Worm (Caenorhabditis elegans) whole organism, L1 larva: ENCODE data around the gene F54E2.1.
A peak's percentile ranks its signal among the peaks of the same experiment; 100 is the strongest.

Source experiments
- C04F5.9 ChIP-seq: sonication (generic microtip); optimal IDR thresholded peaks from 2 replicates; lab custom pipeline; 2016; ENCODE audit warnings: missing genetic modification characterization, missing compliant biosample characterization
- C34B4.2 ChIP-seq: sonication (generic microtip); optimal IDR thresholded peaks from 2 replicates; lab custom pipeline; 2017; ENCODE audit warnings: mild to moderate bottlenecking, missing genetic modification characterization, missing compliant biosample characterization
- ceh-8 ChIP-seq: fragments of 200-800 bp; sonication (Bioruptor generic); optimal IDR thresholded peaks from 2 replicates; lab custom pipeline; 2018; ENCODE audit warnings: mild to moderate bottlenecking, missing genetic modification characterization, moderate library complexity, missing compliant biosample characterization
- ceh-88 ChIP-seq: fragments of 200-800 bp; sonication (Bioruptor generic); IDR thresholded peaks from 2 replicates; pipeline ENCODE4 v1.3.6; 2022; ENCODE audit warnings: missing genetic modification characterization, missing compliant biosample characterization
- ces-1 ChIP-seq: fragments of 150-350 bp; optimal IDR thresholded peaks from 2 replicates; lab custom pipeline; 2014; ENCODE audit warnings: missing biosample characterization, missing genetic modification reagents, missing genetic modification characterization
- dpl-1 ChIP-seq, 3 experiments: fragments of 150-350 bp in 2 of 3; sonication (generic microtip) in 1 of 3; optimal IDR thresholded peaks; 2 replicates each; lab custom pipeline; 2014 to 2017; ENCODE audit warnings: missing biosample characterization in 3 of 3, missing genetic modification characterization in 3 of 3, missing genetic modification reagents in 3 of 3
- dsc-1 ChIP-seq: sonication (generic microtip); optimal IDR thresholded peaks from 2 replicates; lab custom pipeline; 2016; ENCODE audit warnings: mild to moderate bottlenecking, missing genetic modification characterization, missing compliant biosample characterization
- efl-1 ChIP-seq, 4 experiments: fragments of 150-350 bp; optimal IDR thresholded peaks in 3 of 4; peaks in 1 of 4; 1 replicate in 1 of 4; 2 replicates in 3 of 4; lab custom pipeline; 2014; ENCODE audit warnings: missing biosample characterization in 2 of 4, missing genetic modification characterization in 2 of 4, missing genetic modification reagents in 2 of 4
- efl-3 ChIP-seq: fragments of 200-800 bp; sonication (Bioruptor generic); optimal IDR thresholded peaks from 2 replicates; lab custom pipeline; 2018; ENCODE audit warnings: mild to moderate bottlenecking, missing genetic modification characterization, missing compliant biosample characterization
- egl-27 ChIP-seq, 2 experiments: fragments of 150-350 bp in 1 of 2; sonication (generic microtip); optimal IDR thresholded peaks; 3 replicates each; lab custom pipeline; 2017 to 2018; ENCODE audit warnings: missing biosample characterization in 2 of 2, missing genetic modification characterization in 2 of 2, missing genetic modification reagents in 2 of 2
- elt-3 ChIP-seq, 6 experiments: fragments of 150-350 bp in 1 of 6; sonication (generic microtip); optimal IDR thresholded peaks; 2 replicates each; lab custom pipeline; 2017 to 2018; ENCODE audit warnings: missing biosample characterization in 6 of 6, missing genetic modification characterization in 6 of 6, inconsistent platforms in 1 of 6
- ets-5 ChIP-seq: fragments of 200-800 bp; sonication (Bioruptor generic); IDR thresholded peaks from 2 replicates; pipeline ENCODE4 v1.3.6; 2022; ENCODE audit warnings: missing genetic modification characterization, missing compliant biosample characterization
- fkh-10 ChIP-seq: sonication (generic microtip); optimal IDR thresholded peaks from 2 replicates; lab custom pipeline; 2017; ENCODE audit warnings: missing biosample characterization, missing genetic modification reagents, missing genetic modification characterization
- fkh-8 ChIP-seq: sonication (generic microtip); optimal IDR thresholded peaks from 2 replicates; lab custom pipeline; 2016; ENCODE audit warnings: mild to moderate bottlenecking, missing genetic modification characterization, missing compliant biosample characterization
- fos-1 ChIP-seq: fragments of 150-350 bp; optimal IDR thresholded peaks from 2 replicates; lab custom pipeline; 2014; ENCODE audit warnings: missing biosample characterization, missing genetic modification characterization
- jun-1 ChIP-seq: fragments of 150-350 bp; optimal IDR thresholded peaks from 2 replicates; lab custom pipeline; 2014; ENCODE audit warnings: missing biosample characterization, missing genetic modification reagents, missing genetic modification characterization
- lin-14 ChIP-seq: fragments of 200-800 bp; sonication (Bioruptor generic); optimal IDR thresholded peaks from 2 replicates; lab custom pipeline; 2018; ENCODE audit warnings: mild to moderate bottlenecking, missing genetic modification characterization, moderate library complexity, missing compliant biosample characterization
- lsy-2 ChIP-seq, 2 experiments: fragments of 150-350 bp; optimal IDR thresholded peaks; 2 replicates each; lab custom pipeline; 2014; ENCODE audit warnings: missing biosample characterization in 2 of 2, missing genetic modification characterization in 2 of 2
- mab-9 ChIP-seq: fragments of 200-800 bp; sonication (Bioruptor generic); IDR thresholded peaks from 2 replicates; pipeline ENCODE4 v1.3.6; 2022; ENCODE audit warnings: missing genetic modification reagents, missing genetic modification characterization, missing compliant biosample characterization
- mdl-1 ChIP-seq, 2 experiments: fragments of 150-350 bp; optimal IDR thresholded peaks; 2 replicates each; lab custom pipeline; 2014 to 2017; ENCODE audit warnings: missing biosample characterization in 2 of 2, missing genetic modification characterization in 2 of 2, inconsistent platforms in 1 of 2
- nhr-19 ChIP-seq: fragments of 200-800 bp; sonication (Bioruptor generic); conservative IDR thresholded peaks from 2 replicates; pipeline ENCODE4 v1.3.6; 2022; ENCODE audit warnings: missing genetic modification characterization, missing compliant biosample characterization
- nhr-20 ChIP-seq: sonication (generic microtip); optimal IDR thresholded peaks from 2 replicates; lab custom pipeline; 2016; ENCODE audit warnings: mild to moderate bottlenecking, missing genetic modification characterization, missing compliant biosample characterization
- nhr-77 ChIP-seq: fragments of 150-350 bp; optimal IDR thresholded peaks from 2 replicates; lab custom pipeline; 2014; ENCODE audit warnings: missing biosample characterization, missing genetic modification characterization
- nhr-84 ChIP-seq: sonication (generic microtip); optimal IDR thresholded peaks from 2 replicates; lab custom pipeline; 2017; ENCODE audit warnings: missing biosample characterization, missing genetic modification characterization
- nhr-90 ChIP-seq: sonication (generic microtip); optimal IDR thresholded peaks from 2 replicates; lab custom pipeline; 2016; ENCODE audit warnings: mild to moderate bottlenecking, missing genetic modification characterization, missing compliant biosample characterization; ENCODE audit not compliant: poor library complexity
- pag-3 ChIP-seq: sonication (generic microtip); optimal IDR thresholded peaks from 2 replicates; lab custom pipeline; 2017; ENCODE audit warnings: missing genetic modification characterization, mild to moderate bottlenecking, missing compliant biosample characterization, antibody characterized with exemption, borderline replicate concordance; ENCODE audit not compliant: insufficient read depth
- pax-3 ChIP-seq: fragments of 200-800 bp; sonication (Bioruptor generic); optimal IDR thresholded peaks from 2 replicates; lab custom pipeline; 2018; ENCODE audit warnings: mild to moderate bottlenecking, missing genetic modification characterization, moderate library complexity, missing compliant biosample characterization
- pqm-1 ChIP-seq: sonication (generic microtip); optimal IDR thresholded peaks from 3 replicates; lab custom pipeline; 2017; ENCODE audit warnings: missing biosample characterization, missing genetic modification characterization
- skn-1 ChIP-seq: fragments of 150-350 bp; optimal IDR thresholded peaks from 2 replicates; lab custom pipeline; 2014; ENCODE audit warnings: missing biosample characterization, missing genetic modification characterization
- sptf-1 ChIP-seq: fragments of 150-350 bp; optimal IDR thresholded peaks from 2 replicates; lab custom pipeline; 2014; ENCODE audit warnings: missing biosample characterization, missing genetic modification characterization
- tbx-2 ChIP-seq: sonication (generic microtip); optimal IDR thresholded peaks from 2 replicates; lab custom pipeline; 2016; ENCODE audit warnings: missing genetic modification characterization, missing compliant biosample characterization
- unc-130 ChIP-seq: fragments of 150-350 bp; optimal IDR thresholded peaks from 2 replicates; lab custom pipeline; 2017; ENCODE audit warnings: missing biosample characterization, missing genetic modification characterization, inconsistent platforms
- vab-15 ChIP-seq: sonication (generic microtip); optimal IDR thresholded peaks from 2 replicates; lab custom pipeline; 2017; ENCODE audit warnings: missing genotype, mild to moderate bottlenecking, missing genetic modification characterization, missing compliant biosample characterization
- ztf-4 ChIP-seq: fragments of 150-350 bp; optimal IDR thresholded peaks from 2 replicates; lab custom pipeline; 2014; ENCODE audit warnings: missing biosample characterization, missing genetic modification characterization

F54E2.1 gene

DNA sequence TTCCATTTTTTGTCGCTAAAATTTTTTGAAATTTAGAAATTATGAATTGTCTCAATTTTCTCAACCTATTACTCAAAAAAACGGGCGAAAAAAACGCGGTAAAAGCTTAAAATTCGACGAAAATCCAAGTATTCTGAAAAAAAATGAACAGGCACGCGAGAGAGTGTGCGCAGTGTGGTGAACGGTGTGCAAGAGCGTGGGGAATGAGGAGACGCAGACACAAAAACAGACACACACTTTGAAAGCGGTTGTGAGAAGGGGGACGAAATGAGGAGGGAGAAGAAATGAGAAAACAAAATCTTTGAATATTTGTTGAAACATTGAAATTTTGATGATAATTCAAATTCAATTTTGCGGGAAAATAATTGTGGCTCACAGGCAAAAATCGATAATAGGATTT, 16.6 kb downstream of the F54E2.1 start, which contains the start of gene T03D3.5:
TSS of gene T03D3.5 (minus strand) at position 21 of the 400 bp plus-strand sequence.
- TF ChIP-seq pax-3 (tag; lab: Kevin White, UChicago) (no peak), ceh-8 (GFP tag; lab: Kevin White, UChicago) (no peak), dpl-1 (GFP tag; optimal IDR thresholded peaks at IDR 0.05; lab: Kevin White, UChicago) (peak in 2 of 3 experiments; percentile 19 to 20), efl-1 (optimal IDR thresholded peaks at IDR 0.05; lab: Kevin White, UChicago) (peak; percentile 61 to 65), efl-1 (GFP tag; optimal IDR thresholded peaks at IDR 0.05 in 1 of 2; lab: Kevin White, UChicago) (peak in 1 of 2 experiments; percentile 92)

DNA sequence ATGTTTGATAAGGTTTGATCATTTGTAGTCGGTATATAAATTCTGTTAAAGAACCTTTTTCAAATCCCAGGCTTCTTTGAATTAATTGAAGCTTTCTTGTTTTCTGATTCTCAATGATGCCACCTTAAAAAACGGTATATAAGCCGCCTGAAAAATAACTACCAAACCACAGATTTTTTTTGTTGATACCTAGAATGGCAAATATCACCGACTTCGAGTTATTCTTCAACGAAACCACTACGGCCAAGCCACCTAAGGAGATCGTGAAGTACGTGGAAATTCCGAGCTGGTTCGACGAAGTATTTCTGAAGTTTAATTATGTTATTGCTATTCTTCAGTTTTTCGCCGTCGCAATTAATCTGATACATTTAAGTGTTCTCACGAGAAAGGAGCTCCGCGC, 20.6 kb downstream of the F54E2.1 start, which contains the start of gene srw-2:
TSS of gene srw-2 (plus strand) at position 62 of the 400 bp plus-strand sequence.
- TF ChIP-seq fos-1 (tag; lab: Kevin White, UChicago) (no peak), nhr-77 (no peak), efl-1 (optimal IDR thresholded peaks at IDR 0.05; lab: Kevin White, UChicago) (no peak), efl-1 (GFP tag; optimal IDR thresholded peaks at IDR 0.05 in 1 of 2; lab: Kevin White, UChicago) (no peak), jun-1 (tag; lab: Kevin White, UChicago) (no peak), lsy-2 (tag; optimal IDR thresholded peaks at IDR 0.05; lab: Kevin White, UChicago) (no peak), C34B4.2 (no peak), tbx-2 (tag; lab: Kevin White, UChicago) (no peak), pqm-1 (no peak), dsc-1 (tag; lab: Kevin White, UChicago) (no peak), efl-3 (no peak), nhr-84 (tag; lab: Kevin White, UChicago) (no peak), lin-14 (GFP tag; lab: Kevin White, UChicago) (no peak), vab-15 (tag; lab: Kevin White, UChicago) (no peak), ets-5 (no peak), elt-3 (tag; optimal IDR thresholded peaks at IDR 0.05; lab: Kevin White, UChicago) (no peak), sptf-1 (no peak), nhr-20 (no peak)

DNA sequence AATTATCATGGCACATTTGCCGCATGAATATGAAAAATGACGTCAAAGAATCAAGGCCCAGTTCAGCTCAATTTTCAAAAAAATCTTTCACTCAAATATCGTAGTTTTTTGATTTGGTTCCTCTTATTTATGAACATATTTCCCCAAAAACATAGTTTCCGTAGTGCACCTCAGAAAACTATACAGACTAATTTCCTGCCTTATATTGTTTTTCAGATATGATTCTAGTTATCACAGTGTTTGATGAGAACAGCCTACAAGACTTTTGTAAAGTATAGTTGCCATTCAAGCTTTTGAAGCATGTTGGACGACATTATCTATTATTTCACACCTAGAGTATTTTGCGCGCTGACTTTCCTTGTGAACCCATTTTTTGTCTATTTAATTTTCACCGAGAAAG, 22.5 kb downstream of the F54E2.1 start, which contains the start of gene srj-50:
TSS of gene srj-50 (plus strand) at position 301 of the 400 bp plus-strand sequence.
- TF ChIP-seq unc-130, result no peak
- no peak for TF ChIP-seq nhr-90
- no peak for TF ChIP-seq lin-14 (GFP tag; lab: Kevin White, UChicago)
- no peak for TF ChIP-seq efl-1 (optimal IDR thresholded peaks at IDR 0.05; lab: Kevin White, UChicago)
- TF ChIP-seq efl-1 (GFP tag; optimal IDR thresholded peaks at IDR 0.05 in 1 of 2; lab: Kevin White, UChicago), result no peak
- no peak for TF ChIP-seq mdl-1 (tag; optimal IDR thresholded peaks at IDR 0.05; lab: Kevin White, UChicago)
- TF ChIP-seq pag-3 (tag; lab: Kevin White, UChicago), result no peak
- TF ChIP-seq ceh-88 (GFP tag; lab: Robert Waterston, UW), result no peak

DNA sequence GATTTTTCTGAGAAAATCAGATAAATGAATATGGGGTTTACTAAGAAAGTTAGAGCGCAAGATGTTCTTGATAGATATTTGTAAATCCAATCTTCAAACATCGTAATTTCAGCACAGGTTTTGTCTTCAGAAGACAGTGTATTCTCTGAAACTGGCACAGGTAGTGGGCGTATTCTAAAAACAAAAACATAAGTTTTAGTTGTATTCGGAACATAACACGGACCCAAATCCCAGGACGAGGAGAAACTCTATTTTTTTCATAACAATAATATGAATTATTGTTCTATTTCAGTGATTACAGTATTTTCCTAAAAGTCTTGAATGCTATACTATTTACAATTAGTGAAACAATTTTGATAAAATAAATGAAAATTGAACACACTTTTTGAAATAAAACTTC, 26.3 kb downstream of the F54E2.1 start, which contains the start of gene srj-45:
TSS of gene srj-45 (minus strand) at position 101 of the 400 bp plus-strand sequence.
- TF ChIP-seq nhr-20, result no peak
- TF ChIP-seq ztf-4 (tag; lab: Kevin White, UChicago), result no peak
- TF ChIP-seq mab-9 (GFP tag; lab: Robert Waterston, UW), result no peak
- no peak for TF ChIP-seq lsy-2 (tag; optimal IDR thresholded peaks at IDR 0.05; lab: Kevin White, UChicago)
- TF ChIP-seq nhr-19 (GFP tag; lab: Robert Waterston, UW), result no peak
- no peak for TF ChIP-seq egl-27 (tag; optimal IDR thresholded peaks at IDR 0.05; lab: Kevin White, UChicago)
- no peak for TF ChIP-seq ces-1
- no peak for TF ChIP-seq nhr-90
- no peak for TF ChIP-seq fkh-10
- TF ChIP-seq efl-1 (optimal IDR thresholded peaks at IDR 0.05; lab: Kevin White, UChicago), result no peak
- no peak for TF ChIP-seq efl-1 (GFP tag; optimal IDR thresholded peaks at IDR 0.05 in 1 of 2; lab: Kevin White, UChicago)
- TF ChIP-seq skn-1, result no peak
- TF ChIP-seq fkh-8 (tag; lab: Kevin White, UChicago), result no peak
- TF ChIP-seq C04F5.9, result no peak
